Fruit fly (Drosophila melanogaster) whole organism: ENCODE measurements around the gene CG42717.
A peak's percentile ranks its signal among the peaks of the same experiment; 100 is the strongest.

Source experiments
- CG8478 ChIP-seq: fragments of >200 bp; optimal IDR thresholded peaks from 2 replicates; lab custom pipeline; 2018; ENCODE audit warnings: inconsistent platforms
- Dll ChIP-seq: fragments of >200 bp; optimal IDR thresholded peaks from 2 replicates; lab custom pipeline; 2017
- EcR ChIP-seq, 2 experiments: fragments of >200 bp; optimal IDR thresholded peaks; 2 replicates each; lab custom pipeline; 2017; ENCODE audit warnings: missing biosample characterization in 2 of 2, missing genetic modification characterization in 2 of 2, missing genetic modification reagents in 2 of 2
- pan ChIP-seq: fragments of >200 bp; optimal IDR thresholded peaks from 2 replicates; lab custom pipeline; 2017
- psq ChIP-seq: fragments of >200 bp; optimal IDR thresholded peaks from 2 replicates; lab custom pipeline; 2017
- usp ChIP-seq: fragments of >200 bp; optimal IDR thresholded peaks from 2 replicates; lab custom pipeline; 2017; ENCODE audit warnings: missing biosample characterization, missing genetic modification characterization, mixed read lengths

The CG42717 gene

DNA sequence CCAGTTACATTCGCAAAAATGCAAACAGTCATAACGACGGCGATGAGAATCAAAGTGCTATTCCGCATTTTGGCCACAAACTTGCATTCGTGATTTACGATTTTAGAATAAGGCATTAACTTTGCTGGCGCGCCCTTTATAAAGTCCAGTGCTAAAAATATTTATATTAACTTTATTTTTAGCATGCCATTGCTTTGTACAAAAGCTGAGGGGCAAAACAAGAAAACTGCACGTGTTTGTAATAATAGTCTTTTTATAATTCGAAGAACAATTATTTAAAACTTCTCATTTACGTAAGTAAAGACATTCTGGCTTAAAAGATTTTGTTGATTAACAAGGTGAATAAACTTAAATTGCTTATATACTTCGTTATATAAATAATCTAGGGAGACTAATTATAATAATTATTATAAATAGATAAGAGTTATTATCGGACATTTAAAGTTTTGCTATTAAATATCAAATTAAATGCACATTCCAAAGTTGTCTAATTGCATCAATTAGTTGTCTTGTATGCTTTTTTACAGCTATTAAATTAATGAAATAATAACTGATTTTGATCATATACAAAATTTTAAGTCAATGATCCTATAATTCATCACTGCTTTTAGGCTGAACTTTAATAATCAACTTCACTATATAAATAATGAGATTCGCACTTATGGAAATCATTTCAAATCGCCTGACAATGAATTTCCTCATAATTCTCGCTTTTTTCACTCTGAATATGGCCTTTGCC is at the start of gene CG42717, which contains the start of gene CG42716:
TSS of gene CG42717 (minus strand) at position 101 of the 739 bp plus-strand sequence.
TSS of gene CG42716 (plus strand) at position 689 of the 739 bp plus-strand sequence.
- no peak for TF ChIP-seq psq
- TF ChIP-seq Dll, result no peak
- no peak for TF ChIP-seq CG8478 (lab: Kevin White, UChicago)
- no peak for TF ChIP-seq pan (lab: Kevin White, UChicago)
- no peak for TF ChIP-seq usp
- TF ChIP-seq EcR (GFP tag; optimal IDR thresholded peaks at IDR 0.05; lab: Kevin White, UChicago), result no peak

DNA sequence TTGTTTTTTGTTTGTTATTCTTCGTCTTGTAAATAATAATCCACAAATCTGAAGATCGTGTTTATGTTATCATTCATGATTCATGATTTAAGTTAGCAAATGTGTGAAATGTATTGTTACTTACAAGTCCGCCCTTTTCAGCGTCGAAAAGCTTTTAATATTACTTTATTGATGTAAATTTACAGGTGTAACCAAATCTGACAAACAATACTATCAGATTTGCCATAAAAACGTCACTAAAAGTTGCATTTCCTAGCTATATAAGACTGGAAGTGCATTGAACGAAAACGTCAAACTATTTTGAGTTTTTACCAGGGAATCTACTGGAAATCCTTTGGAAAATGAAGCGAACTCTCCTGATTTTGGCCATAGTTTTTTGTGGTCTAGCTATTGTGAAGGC is 49.3 kb upstream of the CG42717 start, which contains the start of gene CG33258:
TSS of gene CG33258 (plus strand) at position 301 of the 400 bp plus-strand sequence.
- TF ChIP-seq usp (no peak), pan (lab: Kevin White, UChicago) (no peak), CG8478 (lab: Kevin White, UChicago) (no peak), psq (no peak), Dll (no peak), EcR (GFP tag; optimal IDR thresholded peaks at IDR 0.05; lab: Kevin White, UChicago) (no peak)

DNA sequence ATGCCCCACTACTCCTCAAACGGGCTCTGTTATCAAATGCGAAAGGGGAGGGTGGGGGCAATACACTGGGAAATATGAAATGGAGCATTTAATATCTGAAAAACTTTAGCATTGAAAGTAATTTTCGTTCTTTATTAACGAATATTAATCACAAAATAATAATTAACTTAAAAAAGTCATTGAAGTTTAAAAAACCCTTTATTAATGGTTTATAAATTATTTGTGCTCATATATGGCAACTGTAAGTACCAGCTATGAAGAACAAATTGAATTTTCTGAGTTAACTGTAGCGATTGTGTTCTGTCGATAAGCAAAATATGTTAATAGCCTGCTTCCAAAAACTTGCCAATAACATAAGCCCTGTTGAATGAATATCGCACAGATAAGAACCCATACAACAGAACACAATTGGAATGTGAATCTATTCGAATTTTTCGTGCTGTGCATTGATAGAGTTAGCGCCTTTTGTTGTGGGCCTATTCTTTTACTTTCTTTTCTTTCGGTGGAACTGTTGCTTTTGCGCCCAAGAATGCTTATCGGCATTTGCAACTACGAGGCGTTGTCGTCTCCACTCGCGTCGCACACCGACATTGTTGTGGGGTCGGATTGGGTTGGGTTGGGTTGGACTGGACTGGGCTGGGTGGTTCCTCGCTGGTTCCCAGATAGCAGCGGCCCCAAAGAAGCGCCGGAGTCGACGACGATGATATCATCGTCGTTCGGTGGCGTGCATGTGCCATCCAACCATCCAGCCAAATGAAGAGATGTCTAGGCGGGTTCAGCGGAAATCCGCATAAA is 28.0 kb upstream of the CG42717 start:
- TF ChIP-seq EcR (GFP tag; optimal IDR thresholded peaks at IDR 0.05; lab: Kevin White, UChicago) (no peak), pan (lab: Kevin White, UChicago) (no peak), CG8478 (lab: Kevin White, UChicago) (no peak), usp (no peak), Dll (no peak), psq (no peak)

DNA sequence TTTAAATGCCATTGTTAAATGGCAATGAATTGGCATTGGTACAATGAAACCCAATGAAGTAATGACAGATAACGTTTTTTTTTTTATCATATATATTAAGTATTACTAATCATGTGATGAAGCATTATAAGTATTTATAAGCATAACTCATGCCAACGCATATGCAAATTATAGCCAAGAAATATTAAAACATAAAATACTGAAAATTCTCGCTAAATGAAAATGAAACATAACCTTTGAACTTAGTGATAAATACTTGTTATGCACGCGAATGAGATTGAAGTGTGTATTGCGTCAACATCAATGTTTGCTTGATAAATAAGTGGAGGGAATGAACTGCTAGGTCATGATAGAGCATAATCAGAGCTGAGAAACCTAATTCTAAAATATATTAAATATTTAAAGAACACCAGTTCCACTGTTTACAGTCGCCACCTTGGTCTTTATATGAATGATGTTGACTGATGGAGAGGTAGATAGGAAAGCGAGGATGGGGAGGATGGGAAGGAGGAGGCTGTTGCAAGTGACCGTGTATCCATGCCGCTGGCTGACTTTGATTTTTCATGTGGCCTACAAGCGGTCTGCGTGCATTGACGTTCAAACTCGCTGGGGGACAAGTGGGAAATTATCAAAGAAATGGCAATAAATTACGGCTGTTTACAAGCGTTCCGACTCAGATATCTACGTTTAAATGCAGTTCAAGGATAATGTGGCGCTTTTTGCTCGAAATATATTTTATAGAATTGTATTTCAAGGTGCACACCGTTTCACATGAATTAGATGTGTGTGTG is 23.3 kb upstream of the CG42717 start:
- TF ChIP-seq Dll (no peak), EcR (GFP tag; optimal IDR thresholded peaks at IDR 0.05; lab: Kevin White, UChicago) (no peak), pan (lab: Kevin White, UChicago) (no peak), psq (no peak), CG8478 (lab: Kevin White, UChicago) (no peak), usp (no peak)

DNA sequence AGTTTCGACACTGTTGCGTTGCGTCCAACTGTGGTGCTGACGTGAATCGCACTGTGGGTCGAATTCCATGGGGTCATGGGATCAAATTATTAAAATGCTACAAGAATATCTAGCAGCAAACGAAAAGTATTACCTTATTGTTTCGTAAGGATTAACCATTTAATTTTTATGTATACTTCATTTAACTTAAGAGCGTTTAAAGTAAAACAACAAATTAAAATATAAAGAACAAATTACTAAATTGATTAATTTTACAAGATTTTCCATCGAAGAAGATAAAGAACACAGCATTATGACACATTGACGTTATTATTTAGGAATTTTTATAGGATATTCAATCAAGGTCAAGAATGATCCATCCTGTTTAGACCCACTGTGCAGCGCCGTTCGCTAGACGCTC is 21.1 kb upstream of the CG42717 start:
- TF ChIP-seq EcR (GFP tag; optimal IDR thresholded peaks at IDR 0.05; lab: Kevin White, UChicago), result no peak
- TF ChIP-seq usp, result no peak
- no peak for TF ChIP-seq CG8478 (lab: Kevin White, UChicago)
- TF ChIP-seq pan (lab: Kevin White, UChicago), result no peak
- TF ChIP-seq Dll, result no peak
- TF ChIP-seq psq, result no peak

DNA sequence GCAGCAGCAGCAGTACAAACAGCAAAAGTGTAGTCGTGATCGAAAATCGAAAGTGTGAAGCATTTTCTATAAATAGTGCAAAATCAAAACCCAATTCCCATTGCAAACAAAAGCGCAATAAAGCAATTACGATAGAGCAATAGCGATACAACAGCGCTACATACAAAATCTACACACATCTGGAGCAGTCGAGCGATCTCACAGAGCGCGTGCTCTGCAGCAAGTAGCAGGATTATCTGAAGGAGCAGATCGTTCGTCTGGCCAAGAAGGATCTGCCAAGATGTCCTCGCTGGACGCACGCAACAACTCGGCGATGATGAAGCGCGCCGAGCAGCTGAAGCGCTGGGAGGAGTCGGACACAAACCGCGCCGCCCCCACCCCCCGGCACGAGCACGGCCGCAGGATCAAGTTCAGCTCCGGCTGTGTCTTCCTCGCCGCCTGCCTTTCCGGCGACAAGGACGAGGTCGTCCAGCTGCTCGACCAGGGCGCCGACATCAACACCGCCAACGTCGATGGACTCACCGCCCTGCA is 20.1 kb upstream of the CG42717 start:
- TF ChIP-seq pan (lab: Kevin White, UChicago), result no peak
- no peak for TF ChIP-seq Dll
- TF ChIP-seq EcR (GFP tag; optimal IDR thresholded peaks at IDR 0.05; lab: Kevin White, UChicago), result no peak
- TF ChIP-seq psq, result no peak
- no peak for TF ChIP-seq usp
- no peak for TF ChIP-seq CG8478 (lab: Kevin White, UChicago)

DNA sequence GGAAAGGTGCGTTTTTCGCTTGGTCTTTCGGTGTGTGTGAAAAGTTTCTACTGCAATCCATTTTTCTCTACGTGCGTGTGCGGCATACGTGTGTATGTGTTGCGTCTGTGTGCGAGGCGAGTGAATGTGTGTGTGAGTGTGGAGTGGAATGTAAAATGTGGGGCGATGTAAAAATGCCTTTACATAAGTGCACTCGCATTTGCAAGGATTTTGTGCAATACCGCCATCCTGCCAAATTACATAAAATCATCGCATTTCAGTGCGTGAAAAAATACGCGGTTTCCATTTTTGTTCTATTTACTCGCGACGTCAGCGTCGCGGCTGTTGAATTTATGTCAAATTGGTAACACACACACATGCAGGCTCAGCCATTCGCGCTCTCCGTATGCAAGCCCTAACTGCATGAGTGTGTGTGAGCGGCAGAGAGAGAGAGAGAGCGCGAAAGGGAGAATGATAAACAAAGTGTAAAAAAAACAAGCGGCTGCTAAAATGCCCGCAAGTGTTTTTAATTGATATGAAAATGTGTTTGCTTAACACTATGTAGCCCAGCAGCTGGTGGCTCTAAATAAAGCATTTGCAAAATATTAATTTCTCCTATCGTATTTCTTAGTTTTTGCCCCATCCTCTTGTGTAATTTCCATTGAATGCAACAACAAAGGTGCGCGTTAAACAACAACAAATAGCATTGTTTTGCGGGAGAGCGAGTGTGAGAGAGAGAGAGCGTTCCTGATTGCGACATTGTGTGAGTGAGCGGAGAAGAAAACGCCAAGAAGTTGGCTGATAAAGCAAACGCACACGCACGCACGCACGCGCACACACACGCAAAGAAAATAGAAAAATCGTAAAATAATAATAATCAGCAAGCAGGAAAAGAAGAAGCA is 19.4 kb upstream of the CG42717 start:
- peak; percentile 66 for TF ChIP-seq pan (lab: Kevin White, UChicago)
- no peak for TF ChIP-seq EcR (GFP tag; optimal IDR thresholded peaks at IDR 0.05; lab: Kevin White, UChicago)
- no peak for TF ChIP-seq usp
- peak; percentile 84 for TF ChIP-seq Dll
- TF ChIP-seq CG8478 (lab: Kevin White, UChicago), result peak; percentile 99

DNA sequence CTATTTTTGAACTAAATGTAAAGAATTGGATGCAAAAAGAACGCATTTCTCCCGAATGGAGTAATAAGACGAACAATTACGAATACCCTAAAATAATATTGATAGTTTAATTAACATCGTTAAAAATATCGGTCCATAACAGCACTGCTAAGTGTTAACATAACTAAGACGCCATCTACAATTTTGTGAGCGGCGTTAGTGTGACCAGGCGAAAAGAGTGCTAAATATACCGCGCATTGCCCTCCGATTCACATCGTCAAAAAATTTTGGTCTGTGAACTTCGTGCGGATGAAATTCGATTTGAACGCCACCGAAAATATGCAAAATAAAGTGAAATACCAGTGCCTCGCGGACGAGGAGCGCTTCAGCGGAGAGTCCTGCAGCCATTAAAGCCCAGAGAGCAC is 18.7 kb upstream of the CG42717 start, which contains the start of gene Mbs:
TSS of gene Mbs (plus strand) at position 241 of the 404 bp plus-strand sequence.
- TF ChIP-seq usp, result no peak
- TF ChIP-seq Dll, result no peak

DNA sequence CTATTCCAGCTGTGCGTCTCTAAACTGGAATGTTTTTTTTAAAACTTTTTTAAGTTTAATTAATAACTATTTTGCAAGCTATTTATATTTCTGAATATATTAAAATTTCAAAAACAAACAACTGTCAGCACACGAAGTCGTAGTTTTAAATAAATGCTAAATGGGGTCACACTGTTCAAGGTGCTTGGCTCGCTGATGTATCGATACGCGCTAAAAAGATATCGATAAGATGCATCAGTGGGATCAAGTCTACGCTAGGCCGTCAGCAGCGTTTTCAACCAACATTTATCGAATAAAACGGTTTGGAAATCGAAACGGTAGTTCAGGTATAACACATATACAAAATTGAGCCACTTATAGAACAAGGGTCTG is 17.9 kb upstream of the CG42717 start, which contains the start of gene Diap1:
TSS of gene Diap1 (minus strand) at position 148 of the 372 bp plus-strand sequence.
- TF ChIP-seq psq (no peak), Dll (no peak), usp (no peak), pan (lab: Kevin White, UChicago) (no peak)

DNA sequence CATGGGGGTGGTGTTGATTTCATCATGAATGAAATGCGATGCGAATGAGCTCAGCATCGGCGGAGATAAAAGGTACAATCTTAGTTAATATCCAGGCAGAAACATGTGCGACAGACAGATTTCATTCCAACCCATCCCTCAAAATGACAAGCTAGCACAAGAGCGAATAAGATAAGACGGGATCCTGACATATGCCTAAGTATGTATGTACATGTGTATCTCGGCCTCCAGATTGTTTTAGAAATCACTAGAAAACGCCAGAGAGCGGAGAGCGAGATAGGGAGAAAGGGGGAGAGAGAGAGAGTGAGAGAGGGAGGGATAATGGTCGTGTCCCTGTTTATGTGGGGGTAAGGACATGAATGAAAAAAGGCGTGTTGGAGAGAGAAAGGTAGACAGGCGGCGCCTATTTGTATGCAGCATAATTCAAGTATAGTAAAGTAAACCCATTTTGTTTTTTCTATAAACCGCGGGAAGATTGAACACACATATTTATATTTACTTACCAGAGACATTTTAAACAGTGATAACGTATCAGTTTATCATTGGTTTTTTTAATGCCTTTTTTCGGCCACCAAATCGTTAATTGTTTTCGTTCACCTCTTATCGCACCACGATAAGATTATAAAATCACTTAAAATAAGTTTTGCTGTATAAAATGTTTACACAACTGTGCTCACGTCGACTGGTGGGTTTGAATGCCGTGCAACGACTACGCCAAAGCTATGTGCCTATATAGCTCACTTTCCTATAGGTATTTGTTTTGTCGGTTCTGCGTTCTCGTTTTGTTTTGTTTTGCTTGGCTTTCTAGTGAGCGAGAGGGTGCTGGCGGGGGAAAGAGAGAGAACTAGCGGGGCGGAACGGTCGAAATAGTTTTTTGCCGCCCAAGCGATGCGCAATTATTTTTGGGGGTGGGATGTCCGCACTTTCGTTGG is 17.2 kb upstream of the CG42717 start:
- TF ChIP-seq usp (no peak), CG8478 (lab: Kevin White, UChicago) (no peak), pan (lab: Kevin White, UChicago) (no peak), psq (no peak), Dll (no peak), EcR (GFP tag; optimal IDR thresholded peaks at IDR 0.05; lab: Kevin White, UChicago) (no peak)
